Worm (Caenorhabditis elegans) whole organism, L2 larva: Measurements from ENCODE around the gene wrm-1.

Source experiments
- C34F6.9 ChIP-seq: fragments of 150-350 bp; optimal IDR thresholded peaks from 2 replicates; lab custom pipeline; 2014; ENCODE audit warnings: missing biosample characterization, missing genetic modification characterization
- R02D3.7 ChIP-seq: fragments of 150-350 bp; optimal IDR thresholded peaks from 2 replicates; lab custom pipeline; 2014; ENCODE audit warnings: missing biosample characterization, missing genetic modification characterization
- Y55F3AM.14 ChIP-seq: fragments of 200-800 bp; sonication (Bioruptor generic); optimal IDR thresholded peaks from 2 replicates; lab custom pipeline; 2018; ENCODE audit warnings: mild to moderate bottlenecking, missing genetic modification characterization, missing compliant biosample characterization
- ZK546.5 ChIP-seq: sonication (generic microtip); optimal IDR thresholded peaks from 2 replicates; lab custom pipeline; 2017; ENCODE audit warnings: missing biosample characterization, missing genetic modification characterization
- aly-2 ChIP-seq: fragments of 150-350 bp; optimal IDR thresholded peaks from 2 replicates; lab custom pipeline; 2014; ENCODE audit warnings: missing biosample characterization, missing genetic modification characterization
- ama-1 ChIP-seq: fragments of 150-350 bp; optimal IDR thresholded peaks from 2 replicates; lab custom pipeline; 2018; ENCODE audit warnings: inconsistent platforms
- blmp-1 ChIP-seq: sonication (generic microtip); optimal IDR thresholded peaks from 2 replicates; lab custom pipeline; 2017; ENCODE audit warnings: missing genetic modification characterization, mild to moderate bottlenecking, missing compliant biosample characterization, antibody characterized with exemption, moderate library complexity; ENCODE audit not compliant: insufficient read depth
- ceh-16 ChIP-seq: fragments of 150-350 bp; optimal IDR thresholded peaks from 2 replicates; lab custom pipeline; 2014; ENCODE audit warnings: missing biosample characterization, missing genetic modification characterization
- ceh-82 ChIP-seq: fragments of 150-350 bp; optimal IDR thresholded peaks from 2 replicates; lab custom pipeline; 2014; ENCODE audit warnings: missing biosample characterization, missing genetic modification characterization
- crh-2 ChIP-seq: sonication (generic microtip); optimal IDR thresholded peaks from 2 replicates; lab custom pipeline; 2017; ENCODE audit warnings: missing biosample characterization, missing genetic modification characterization
- egl-27 ChIP-seq: sonication (generic microtip); optimal IDR thresholded peaks from 3 replicates; lab custom pipeline; 2017; ENCODE audit warnings: missing biosample characterization, missing genetic modification reagents, missing genetic modification characterization
- elt-1 ChIP-seq: fragments of 150-350 bp; optimal IDR thresholded peaks from 2 replicates; lab custom pipeline; 2014; ENCODE audit warnings: missing biosample characterization, missing genetic modification characterization
- elt-3 ChIP-seq: sonication (generic microtip); optimal IDR thresholded peaks from 2 replicates; lab custom pipeline; 2017; ENCODE audit warnings: missing biosample characterization, missing genetic modification characterization
- fos-1 ChIP-seq: fragments of 150-350 bp; optimal IDR thresholded peaks from 2 replicates; lab custom pipeline; 2014; ENCODE audit warnings: missing biosample characterization, missing genetic modification characterization
- gmeb-1 ChIP-seq: fragments of 150-350 bp; optimal IDR thresholded peaks from 2 replicates; lab custom pipeline; 2014; ENCODE audit warnings: missing biosample characterization, missing genetic modification characterization
- lin-11 ChIP-seq: fragments of 150-350 bp; sonication (generic microtip); optimal IDR thresholded peaks from 2 replicates; lab custom pipeline; 2014; ENCODE audit warnings: missing biosample characterization, missing genetic modification characterization, inconsistent platforms, mixed read lengths
- lin-39 ChIP-seq: fragments of 150-350 bp; optimal IDR thresholded peaks from 2 replicates; lab custom pipeline; 2014; ENCODE audit warnings: missing biosample characterization, missing genetic modification reagents, missing genetic modification characterization
- lsy-2 ChIP-seq, 2 experiments: fragments of 150-350 bp in 1 of 2; sonication (generic microtip) in 1 of 2; optimal IDR thresholded peaks; 2 replicates each; lab custom pipeline; 2014 to 2017; ENCODE audit warnings: missing biosample characterization in 2 of 2, missing genetic modification characterization in 2 of 2
- mab-5 ChIP-seq: fragments of 150-350 bp; optimal IDR thresholded peaks from 2 replicates; lab custom pipeline; 2014; ENCODE audit warnings: missing biosample characterization, missing genetic modification characterization
- mbf-1 ChIP-seq: sonication (generic microtip); optimal IDR thresholded peaks from 2 replicates; lab custom pipeline; 2017; ENCODE audit warnings: missing biosample characterization, missing genetic modification characterization
- mdl-1 ChIP-seq, 2 experiments: fragments of 150-350 bp in 1 of 2; sonication (generic microtip) in 1 of 2; optimal IDR thresholded peaks; 2 replicates each; lab custom pipeline; 2017; ENCODE audit warnings: missing biosample characterization in 2 of 2, missing genetic modification characterization in 2 of 2
- nhr-10 ChIP-seq: sonication (generic microtip); optimal IDR thresholded peaks from 2 replicates; lab custom pipeline; 2017; ENCODE audit warnings: missing biosample characterization, missing genetic modification characterization
- nhr-11 ChIP-seq: fragments of 150-350 bp; optimal IDR thresholded peaks from 2 replicates; lab custom pipeline; 2014; ENCODE audit warnings: missing biosample characterization, missing genetic modification characterization
- nhr-12 ChIP-seq: fragments of 150-350 bp; optimal IDR thresholded peaks from 2 replicates; lab custom pipeline; 2014; ENCODE audit warnings: missing biosample characterization, missing genetic modification characterization
- nhr-129 ChIP-seq: fragments of 150-350 bp; optimal IDR thresholded peaks from 2 replicates; lab custom pipeline; 2014; ENCODE audit warnings: missing biosample characterization, missing genetic modification characterization
- nhr-21 ChIP-seq: fragments of 150-350 bp; optimal IDR thresholded peaks from 2 replicates; lab custom pipeline; 2014; ENCODE audit warnings: missing biosample characterization, missing genetic modification characterization
- nhr-23 ChIP-seq: fragments of 150-350 bp; optimal IDR thresholded peaks from 2 replicates; lab custom pipeline; 2014; ENCODE audit warnings: missing biosample characterization, missing genetic modification reagents, missing genetic modification characterization
- nhr-237 ChIP-seq: fragments of 150-350 bp; optimal IDR thresholded peaks from 2 replicates; lab custom pipeline; 2014; ENCODE audit warnings: missing biosample characterization, missing genetic modification characterization
- nhr-25 ChIP-seq: fragments of 150-350 bp; sonication (generic microtip); optimal IDR thresholded peaks from 3 replicates; lab custom pipeline; 2014; ENCODE audit warnings: missing biosample characterization, missing genetic modification characterization
- nhr-6 ChIP-seq: fragments of 150-350 bp; optimal IDR thresholded peaks from 2 replicates; lab custom pipeline; 2014; ENCODE audit warnings: missing biosample characterization, missing genetic modification characterization
- nhr-77 ChIP-seq: fragments of 150-350 bp; optimal IDR thresholded peaks from 2 replicates; lab custom pipeline; 2014; ENCODE audit warnings: missing biosample characterization, missing genetic modification characterization
- peb-1 ChIP-seq: fragments of 150-350 bp; optimal IDR thresholded peaks from 2 replicates; lab custom pipeline; 2014; ENCODE audit warnings: missing biosample characterization, missing genetic modification characterization
- sem-4 ChIP-seq: fragments of 150-350 bp; optimal IDR thresholded peaks from 2 replicates; lab custom pipeline; 2014; ENCODE audit warnings: missing biosample characterization, missing genetic modification reagents, missing genetic modification characterization
- skn-1 ChIP-seq: sonication (generic microtip); optimal IDR thresholded peaks from 2 replicates; lab custom pipeline; 2017; ENCODE audit warnings: missing biosample characterization, missing genetic modification characterization
- sma-3 ChIP-seq: sonication (generic microtip); optimal IDR thresholded peaks from 2 replicates; lab custom pipeline; 2016; ENCODE audit warnings: missing genetic modification reagents, missing genetic modification characterization, missing compliant biosample characterization
- sma-9 ChIP-seq, 2 experiments: fragments of 150-350 bp in 1 of 2; sonication (generic microtip) in 1 of 2; optimal IDR thresholded peaks; 2 replicates each; lab custom pipeline; 2014 to 2016; ENCODE audit warnings: missing genetic modification characterization in 2 of 2, mild to moderate bottlenecking in 1 of 2, missing biosample characterization in 1 of 2, missing compliant biosample characterization in 1 of 2, missing genetic modification reagents in 1 of 2, moderate library complexity in 1 of 2
- snpc-4 ChIP-seq: fragments of 150-350 bp; optimal IDR thresholded peaks from 2 replicates; lab custom pipeline; 2014; ENCODE audit warnings: missing biosample characterization, missing genetic modification characterization
- unc-39 ChIP-seq: fragments of 150-350 bp; optimal IDR thresholded peaks from 2 replicates; lab custom pipeline; 2014; ENCODE audit warnings: missing biosample characterization, missing genetic modification characterization
- unc-55 ChIP-seq: fragments of 150-350 bp; sonication (generic microtip); optimal IDR thresholded peaks from 3 replicates; lab custom pipeline; 2014; ENCODE audit warnings: missing biosample characterization, missing genetic modification reagents, missing genetic modification characterization
- zag-1 ChIP-seq: fragments of 150-350 bp; optimal IDR thresholded peaks from 2 replicates; lab custom pipeline; 2014; ENCODE audit warnings: missing biosample characterization, missing genetic modification characterization
- ztf-11 ChIP-seq: sonication (generic microtip); optimal IDR thresholded peaks from 2 replicates; lab custom pipeline; 2017; ENCODE audit warnings: missing biosample characterization, missing genetic modification characterization
- ztf-4 ChIP-seq: fragments of 150-350 bp; optimal IDR thresholded peaks from 2 replicates; lab custom pipeline; 2014; ENCODE audit warnings: missing biosample characterization, missing genetic modification characterization

The wrm-1 gene

ce11 chrIII:5697963-5698730, 24.5 kb upstream of the wrm-1 start, which contains the start of the genes lgg-3 and rgs-5 (continued):
- no peak for TF ChIP-seq lin-11 (tag; lab: Kevin White, UChicago)
- no peak for TF ChIP-seq nhr-21 (tag; lab: Kevin White, UChicago)
- no peak for TF ChIP-seq zag-1 (tag; lab: Kevin White, UChicago)
- no peak for TF ChIP-seq ama-1 (lab: Kevin White, UChicago)
- peak; percentile 61 for TF ChIP-seq unc-55 (GFP tag; lab: Kevin White, UChicago)
- no peak for TF ChIP-seq peb-1 (tag; lab: Kevin White, UChicago)
- TF ChIP-seq lsy-2 (tag; optimal IDR thresholded peaks at IDR 0.05; lab: Kevin White, UChicago) = peak; percentile 1 to 65
- TF ChIP-seq sem-4 (tag; lab: Kevin White, UChicago) = no peak
- TF ChIP-seq, all 48 proteins: peak for 8

- TF ChIP-seq Y55F3AM.14 (GFP tag; lab: Kevin White, UChicago) (no peak), egl-27 (no peak), ceh-82 (no peak), sma-9 (GFP tag; optimal IDR thresholded peaks at IDR 0.05; lab: Kevin White, UChicago) (no peak), sma-9 (tag; optimal IDR thresholded peaks at IDR 0.05; lab: Kevin White, UChicago) (no peak), skn-1 (no peak), C34F6.9 (tag; lab: Kevin White, UChicago) (no peak), ama-1 (lab: Kevin White, UChicago) (no peak), peb-1 (tag; lab: Kevin White, UChicago) (no peak), nhr-10 (tag; lab: Kevin White, UChicago) (no peak), lin-39 (no peak), nhr-11 (no peak), ZK546.5 (no peak), blmp-1 (tag; lab: Kevin White, UChicago) (no peak)
- TF ChIP-seq, all 48 proteins: peak for 0
Observed at ce11 chrIII:5701491-5701890, 21.2 kb upstream of the wrm-1 start.

ce11 chrIII:5705228-5705888, 17.3 kb upstream of the wrm-1 start, which contains the start of gene swp-1:
swp-1 (minus strand) TSS chrIII:5705525.
- TF ChIP-seq elt-1 (tag; lab: Kevin White, UChicago) = no peak
- no peak for TF ChIP-seq nhr-129 (tag; lab: Kevin White, UChicago)
- TF ChIP-seq ztf-11 (tag; lab: Kevin White, UChicago) = no peak
- TF ChIP-seq crh-2 (tag; lab: Kevin White, UChicago) = no peak
- TF ChIP-seq C34F6.9 (tag; lab: Kevin White, UChicago) = no peak
- TF ChIP-seq ZK546.5 = no peak
- no peak for TF ChIP-seq mbf-1 (tag; lab: Kevin White, UChicago)
- no peak for TF ChIP-seq elt-3
- TF ChIP-seq nhr-23 (tag; lab: Kevin White, UChicago) = no peak
- TF ChIP-seq sma-3 = no peak
- TF ChIP-seq peb-1 (tag; lab: Kevin White, UChicago) = no peak
- no peak for TF ChIP-seq nhr-25 (tag; lab: Kevin White, UChicago)
- TF ChIP-seq Y55F3AM.14 (GFP tag; lab: Kevin White, UChicago) = no peak
- TF ChIP-seq R02D3.7 = no peak
- TF ChIP-seq nhr-6 (tag; lab: Kevin White, UChicago) = no peak
- no peak for TF ChIP-seq mab-5 (tag; lab: Kevin White, UChicago)

DNA sequence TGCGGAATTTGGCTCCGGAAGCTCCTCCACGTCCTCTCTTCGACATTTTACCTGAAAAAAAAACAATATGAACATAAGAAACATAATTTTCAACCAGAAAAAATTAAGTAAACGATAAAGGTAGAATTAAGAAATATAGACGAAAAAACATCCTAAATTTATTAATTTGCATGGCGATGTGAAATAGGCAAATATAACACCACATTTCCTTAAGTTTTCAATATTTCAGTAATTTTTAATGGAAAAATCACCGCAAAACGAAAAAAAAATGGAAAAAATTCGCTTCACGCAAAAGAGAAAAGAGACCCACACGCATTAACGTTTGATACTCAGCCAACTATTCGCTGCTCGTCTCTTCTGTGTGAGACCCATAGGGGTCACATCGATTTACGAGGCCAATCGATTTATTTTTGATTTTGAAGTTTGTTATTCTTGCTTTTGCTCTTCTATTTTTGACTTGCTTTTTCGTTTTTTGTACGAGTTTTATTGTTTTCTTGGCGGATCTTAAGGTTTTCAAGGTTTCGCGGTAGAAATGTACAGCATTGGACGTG, 16.5 kb upstream of the wrm-1 start, which contains the start of gene rpl-23:
Gene rpl-23, minus strand, starts transcription at position 51 of the 551 bp plus-strand sequence.
- TF ChIP-seq aly-2 (tag; lab: Kevin White, UChicago) (no peak), mbf-1 (tag; lab: Kevin White, UChicago) (no peak), fos-1 (tag; lab: Kevin White, UChicago) (peak; percentile 93), ZK546.5 (peak; percentile 59), R02D3.7 (peak; percentile 96), Y55F3AM.14 (GFP tag; lab: Kevin White, UChicago) (no peak), mab-5 (tag; lab: Kevin White, UChicago) (peak; percentile 85), zag-1 (tag; lab: Kevin White, UChicago) (peak; percentile 84), mdl-1 (tag; optimal IDR thresholded peaks at IDR 0.05; lab: Kevin White, UChicago) (peak in 1 of 2 experiments; percentile 29), ztf-4 (peak; percentile 88), nhr-12 (tag; lab: Kevin White, UChicago) (no peak), ama-1 (lab: Kevin White, UChicago) (peak; percentile 83), snpc-4 (tag; lab: Kevin White, UChicago) (peak; percentile 72), blmp-1 (tag; lab: Kevin White, UChicago) (peak; percentile 80), nhr-237 (tag; lab: Kevin White, UChicago) (no peak), ceh-16 (tag; lab: Kevin White, UChicago) (peak; percentile 55), crh-2 (tag; lab: Kevin White, UChicago) (peak; percentile 97), unc-55 (GFP tag; lab: Kevin White, UChicago) (peak; percentile 100), nhr-10 (tag; lab: Kevin White, UChicago) (peak; percentile 12), nhr-77 (tag; lab: Kevin White, UChicago) (peak; percentile 25), ceh-82 (peak; percentile 73), unc-39 (no peak), skn-1 (peak; percentile 7), lin-39 (no peak), gmeb-1 (tag; lab: Kevin White, UChicago) (peak; percentile 91), nhr-25 (tag; lab: Kevin White, UChicago) (peak; percentile 95)
